Worm (Caenorhabditis elegans) whole organism, mixed stage, embryonic: ENCODE measurements around the gene srh-89.
"Not testable (repeated sequence)": the region's sequence is repeated elsewhere in the genome, so short reads cannot be mapped to it uniquely, and the experiment has no call there.

Experiments
- M03D4.4 ChIP-seq: sonication (generic microtip); optimal IDR thresholded peaks from 2 replicates; lab custom pipeline; 2017; ENCODE audit warnings: mild to moderate bottlenecking, missing genetic modification characterization, missing compliant biosample characterization
- bed-3 ChIP-seq: fragments of 200-800 bp; sonication (Bioruptor generic); optimal IDR thresholded peaks from 3 replicates; lab custom pipeline; 2018; ENCODE audit warnings: mild to moderate bottlenecking, missing genetic modification characterization, moderate library complexity, missing compliant biosample characterization
- blmp-1 ChIP-seq: fragments of 150-350 bp; optimal IDR thresholded peaks from 2 replicates; lab custom pipeline; 2014; ENCODE audit warnings: missing biosample characterization, missing genetic modification characterization
- ceh-39 ChIP-seq: fragments of 150-350 bp; optimal IDR thresholded peaks from 2 replicates; lab custom pipeline; 2014; ENCODE audit warnings: missing biosample characterization, missing genetic modification characterization
- ceh-43 ChIP-seq: fragments of 200-800 bp; sonication (Bioruptor generic); optimal IDR thresholded peaks from 2 replicates; lab custom pipeline; 2018; ENCODE audit warnings: mild to moderate bottlenecking, missing genetic modification characterization, moderate library complexity, missing compliant biosample characterization
- ces-1 ChIP-seq: fragments of 150-350 bp; optimal IDR thresholded peaks from 2 replicates; lab custom pipeline; 2014; ENCODE audit warnings: missing biosample characterization, missing genetic modification reagents, missing genetic modification characterization
- cnd-1 ChIP-seq: fragments of 200-800 bp; sonication (Bioruptor generic); optimal IDR thresholded peaks from 2 replicates; lab custom pipeline; 2018; ENCODE audit warnings: mild to moderate bottlenecking, missing genetic modification characterization, missing compliant biosample characterization
- elt-1 ChIP-seq: sonication (generic microtip); optimal IDR thresholded peaks from 2 replicates; lab custom pipeline; 2017; ENCODE audit warnings: missing genetic modification characterization, mild to moderate bottlenecking, missing compliant biosample characterization, antibody characterized with exemption, moderate library complexity, borderline replicate concordance; ENCODE audit not compliant: insufficient read depth
- elt-3 ChIP-seq: fragments of 150-350 bp; optimal IDR thresholded peaks from 2 replicates; lab custom pipeline; 2014; ENCODE audit warnings: missing biosample characterization, missing genetic modification characterization
- flh-1 ChIP-seq: fragments of 200-800 bp; sonication (Bioruptor generic); optimal IDR thresholded peaks from 2 replicates; lab custom pipeline; 2018; ENCODE audit warnings: mild to moderate bottlenecking, missing genetic modification characterization, moderate library complexity, missing compliant biosample characterization
- hlh-1 ChIP-seq: fragments of 150-350 bp; optimal IDR thresholded peaks from 2 replicates; lab custom pipeline; 2014; ENCODE audit warnings: missing biosample characterization, missing genetic modification reagents, missing genetic modification characterization
- lin-13 ChIP-seq: fragments of 150-350 bp; optimal IDR thresholded peaks from 2 replicates; lab custom pipeline; 2014; ENCODE audit warnings: missing biosample characterization, missing genetic modification characterization
- lin-32 ChIP-seq: fragments of 200-800 bp; sonication (Bioruptor generic); optimal IDR thresholded peaks from 2 replicates; lab custom pipeline; 2018; ENCODE audit warnings: mild to moderate bottlenecking, missing genetic modification characterization, missing compliant biosample characterization
- lsy-2 ChIP-seq: fragments of 150-350 bp; optimal IDR thresholded peaks from 2 replicates; lab custom pipeline; 2014; ENCODE audit warnings: missing biosample characterization, missing genetic modification characterization
- mab-5 ChIP-seq: fragments of 150-350 bp; optimal IDR thresholded peaks from 2 replicates; lab custom pipeline; 2014; ENCODE audit warnings: missing biosample characterization, missing genetic modification characterization
- mls-2 ChIP-seq: sonication (generic microtip); optimal IDR thresholded peaks from 2 replicates; lab custom pipeline; 2016; ENCODE audit warnings: mild to moderate bottlenecking, missing genetic modification characterization, moderate library complexity, missing compliant biosample characterization
- nhr-12 ChIP-seq: fragments of 150-350 bp; optimal IDR thresholded peaks from 2 replicates; lab custom pipeline; 2014; ENCODE audit warnings: missing biosample characterization, missing genetic modification characterization
- nhr-2 ChIP-seq: fragments of 150-350 bp; optimal IDR thresholded peaks from 2 replicates; lab custom pipeline; 2014; ENCODE audit warnings: missing biosample characterization, missing genetic modification characterization
- nhr-237 ChIP-seq: fragments of 150-350 bp; optimal IDR thresholded peaks from 2 replicates; lab custom pipeline; 2014; ENCODE audit warnings: missing biosample characterization, missing genetic modification characterization
- nhr-28 ChIP-seq: fragments of 150-350 bp; optimal IDR thresholded peaks from 2 replicates; lab custom pipeline; 2014; ENCODE audit warnings: missing biosample characterization, missing genetic modification characterization
- nhr-76 ChIP-seq: sonication (generic microtip); optimal IDR thresholded peaks from 2 replicates; lab custom pipeline; 2017; ENCODE audit warnings: missing biosample characterization, missing genetic modification characterization
- pha-4 ChIP-seq: fragments of 150-350 bp; optimal IDR thresholded peaks from 2 replicates; lab custom pipeline; 2018; ENCODE audit warnings: missing biosample characterization, missing genetic modification reagents, missing genetic modification characterization
- sem-2 ChIP-seq: fragments of 200-800 bp; sonication (Bioruptor generic); optimal IDR thresholded peaks from 2 replicates; lab custom pipeline; 2018; ENCODE audit warnings: mild to moderate bottlenecking, missing genetic modification characterization, missing compliant biosample characterization
- snpc-4 ChIP-seq: fragments of 150-350 bp; optimal IDR thresholded peaks from 2 replicates; lab custom pipeline; 2014; ENCODE audit warnings: missing biosample characterization, missing genetic modification characterization
- sptf-1 ChIP-seq: sonication (generic microtip); optimal IDR thresholded peaks from 2 replicates; lab custom pipeline; 2017; ENCODE audit warnings: mild to moderate bottlenecking, missing genetic modification characterization, moderate library complexity, missing compliant biosample characterization
- tbx-8 ChIP-seq: fragments of 200-800 bp; sonication (Bioruptor generic); optimal IDR thresholded peaks from 2 replicates; lab custom pipeline; 2018; ENCODE audit warnings: mild to moderate bottlenecking, missing genetic modification characterization, moderate library complexity, missing compliant biosample characterization
- unc-120 ChIP-seq: sonication (generic microtip); optimal IDR thresholded peaks from 2 replicates; lab custom pipeline; 2017; ENCODE audit warnings: missing genetic modification characterization, missing compliant biosample characterization; ENCODE audit not compliant: poor library complexity, severe bottlenecking
- unc-39 ChIP-seq: fragments of 150-350 bp; optimal IDR thresholded peaks from 2 replicates; lab custom pipeline; 2014; ENCODE audit warnings: missing biosample characterization, missing genetic modification characterization
- unc-62 ChIP-seq: fragments of 150-350 bp; optimal IDR thresholded peaks from 2 replicates; lab custom pipeline; 2014; ENCODE audit warnings: missing biosample characterization, missing genetic modification reagents, missing genetic modification characterization
- zip-8 ChIP-seq: fragments of 150-350 bp; optimal IDR thresholded peaks from 2 replicates; lab custom pipeline; 2014; ENCODE audit warnings: missing biosample characterization, missing genetic modification characterization
- ztf-11 ChIP-seq: fragments of 150-350 bp; optimal IDR thresholded peaks from 2 replicates; lab custom pipeline; 2014; ENCODE audit warnings: missing biosample characterization, missing genetic modification characterization

srh-89 gene

ce11 chrV:7464696-7465095, at the start of gene srh-89:
Gene srh-89, minus strand, starts transcription at chrV:7464796.
- TF ChIP-seq unc-120 (no peak), bed-3 (no peak), ceh-43 (GFP tag; lab: Kevin White, UChicago) (no peak), tbx-8 (no peak), lin-13 (no peak), elt-3 (tag; lab: Kevin White, UChicago) (no peak), elt-1 (tag; lab: Kevin White, UChicago) (no peak), ces-1 (no peak), nhr-76 (no peak), mab-5 (tag; lab: Kevin White, UChicago) (no peak), nhr-28 (no peak), sptf-1 (tag; lab: Kevin White, UChicago) (no peak), unc-62 (GFP tag; lab: Kevin White, UChicago) (no peak), cnd-1 (tag; lab: Kevin White, UChicago) (no peak), nhr-12 (tag; lab: Kevin White, UChicago) (no peak), nhr-237 (tag; lab: Kevin White, UChicago) (no peak), blmp-1 (tag; lab: Kevin White, UChicago) (no peak), ztf-11 (tag; lab: Kevin White, UChicago) (no peak)

ce11 chrV:7511465-7511864, 46.9 kb upstream of the srh-89 start, which contains the start of gene nhr-171:
Gene nhr-171, plus strand, starts transcription at chrV:7511765.
- not testable (repeated sequence) for TF ChIP-seq snpc-4 (tag; lab: Kevin White, UChicago); tbx-8; sptf-1 (tag; lab: Kevin White, UChicago)

ce11 chrV:7508566-7509044, 44.0 kb upstream of the srh-89 start, which contains the start of the genes str-31 and nhr-172:
Gene str-31, minus strand, starts transcription at chrV:7508666.
Gene nhr-172, plus strand, starts transcription at chrV:7508994.
- TF ChIP-seq mls-2 (tag; lab: Kevin White, UChicago) (no peak), tbx-8 (no peak), nhr-12 (tag; lab: Kevin White, UChicago) (no peak), zip-8 (tag; lab: Kevin White, UChicago) (no peak), pha-4 (tag; lab: Kevin White, UChicago) (no peak), unc-62 (GFP tag; lab: Kevin White, UChicago) (peak; percentile 19), lin-13 (no peak), unc-39 (tag; lab: Kevin White, UChicago) (no peak)

- TF ChIP-seq ceh-43 (GFP tag; lab: Kevin White, UChicago) (no peak), sem-2 (GFP tag; lab: Kevin White, UChicago) (no peak), ztf-11 (tag; lab: Kevin White, UChicago) (no peak), cnd-1 (tag; lab: Kevin White, UChicago) (no peak), M03D4.4 (tag; lab: Kevin White, UChicago) (no peak), ces-1 (no peak), zip-8 (tag; lab: Kevin White, UChicago) (no peak), ceh-39 (tag; lab: Kevin White, UChicago) (no peak), lin-32 (GFP tag; lab: Kevin White, UChicago) (no peak), mab-5 (tag; lab: Kevin White, UChicago) (no peak), tbx-8 (no peak), nhr-2 (tag; lab: Kevin White, UChicago) (no peak), nhr-76 (no peak), flh-1 (GFP tag; lab: Kevin White, UChicago) (no peak), hlh-1 (tag; lab: Kevin White, UChicago) (no peak)
Observed at ce11 chrV:7506207-7506606, 41.6 kb upstream of the srh-89 start.

DNA sequence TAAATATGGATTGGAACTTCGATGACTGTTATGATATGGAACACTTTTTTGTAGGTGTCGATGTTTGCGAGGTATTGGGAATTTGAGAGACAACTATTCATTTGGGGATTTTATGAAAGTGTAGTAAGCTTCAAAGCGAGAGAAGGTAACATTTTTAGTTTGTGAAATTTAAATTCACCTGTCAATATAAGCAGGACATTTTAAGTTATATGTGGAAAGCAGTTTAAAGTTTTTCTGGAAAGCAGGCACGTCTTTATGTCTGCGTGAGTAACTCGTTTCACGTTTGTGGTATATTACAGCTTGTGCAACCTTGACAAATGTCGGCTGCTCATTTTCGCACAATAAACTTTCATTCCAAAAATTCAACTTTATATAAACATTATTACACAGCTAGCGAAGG, 39.7 kb upstream of the srh-89 start, which contains the start of gene srh-229:
Gene srh-229, minus strand, starts transcription at position 101 of the 400 bp plus-strand sequence.
- TF ChIP-seq nhr-28 = no peak
- no peak for TF ChIP-seq ceh-43 (GFP tag; lab: Kevin White, UChicago)
- TF ChIP-seq nhr-12 (tag; lab: Kevin White, UChicago) = no peak
- TF ChIP-seq lsy-2 (tag; lab: Kevin White, UChicago) = no peak
- no peak for TF ChIP-seq zip-8 (tag; lab: Kevin White, UChicago)
- TF ChIP-seq unc-120 = no peak
- TF ChIP-seq unc-62 (GFP tag; lab: Kevin White, UChicago) = no peak
- TF ChIP-seq, all 35 proteins: peak for 0
